Fruit fly (Drosophila melanogaster) whole organism, wandering third instar larva: ENCODE results near the gene NimB1.

Experiments used
- CG32264 ChIP-seq: fragments of 200-800 bp; sonication (Bioruptor generic); optimal IDR thresholded peaks from 2 replicates; lab custom pipeline; 2016; ENCODE audit warnings: missing biosample characterization, missing genetic modification characterization
- CG9705 ChIP-seq: fragments of 200-800 bp; sonication (Bioruptor generic); optimal IDR thresholded peaks from 2 replicates; lab custom pipeline; 2018; ENCODE audit warnings: missing biosample characterization, mild to moderate bottlenecking, missing genetic modification characterization
- CrebA ChIP-seq: fragments of 200-800 bp; sonication (Bioruptor generic); optimal IDR thresholded peaks from 2 replicates; lab custom pipeline; 2016; ENCODE audit warnings: missing biosample characterization, mild to moderate bottlenecking, missing genetic modification characterization, borderline replicate concordance
- Dif ChIP-seq: fragments of 200-275, 200-300 bp; sonication (Bioruptor generic); optimal IDR thresholded peaks from 2 replicates; lab custom pipeline; 2018; ENCODE audit warnings: missing biosample characterization, missing genetic modification characterization; ENCODE audit not compliant: partially characterized antibody
- GATAd ChIP-seq: sonication (Bioruptor generic); optimal IDR thresholded peaks from 2 replicates; lab custom pipeline; 2016; ENCODE audit warnings: missing biosample characterization, missing genetic modification characterization
- Hnf4 ChIP-seq: fragments of 200-800 bp; sonication (Bioruptor generic); optimal IDR thresholded peaks from 2 replicates; lab custom pipeline; 2016; ENCODE audit warnings: missing biosample characterization, mild to moderate bottlenecking, missing genetic modification characterization
- Jra ChIP-seq: sonication (Bioruptor generic); optimal IDR thresholded peaks from 2 replicates; lab custom pipeline; 2016; ENCODE audit warnings: missing biosample characterization, missing genetic modification characterization
- Mio ChIP-seq: sonication (Bioruptor generic); optimal IDR thresholded peaks from 2 replicates; lab custom pipeline; 2016; ENCODE audit warnings: missing biosample characterization, missing genetic modification characterization
- N ChIP-seq: fragments of >200 bp; optimal IDR thresholded peaks from 2 replicates; lab custom pipeline; 2018; ENCODE audit warnings: missing biosample characterization, missing external identifiers, missing genetic modification characterization
- Rel ChIP-seq, 2 experiments: fragments of 200-800 bp; sonication (Bioruptor generic) in 1 of 2; optimal IDR thresholded peaks; 2 replicates in 1 of 2; 3 replicates in 1 of 2; lab custom pipeline; 2016 to 2019; ENCODE audit warnings: mild to moderate bottlenecking in 2 of 2, missing biosample characterization in 2 of 2, missing genetic modification characterization in 2 of 2, moderate library complexity in 1 of 2
- Sp1 ChIP-seq: fragments of 200-800 bp; sonication (Bioruptor generic); optimal IDR thresholded peaks from 3 replicates; lab custom pipeline; 2019; ENCODE audit warnings: missing biosample characterization, mild to moderate bottlenecking, missing genetic modification characterization, moderate library complexity
- br ChIP-seq: fragments of 200-800 bp; sonication (Bioruptor generic); optimal IDR thresholded peaks from 2 replicates; lab custom pipeline; 2016; ENCODE audit warnings: missing biosample characterization, missing genetic modification characterization
- brk ChIP-seq: fragments of 200-800 bp; sonication (Bioruptor generic); optimal IDR thresholded peaks from 2 replicates; lab custom pipeline; 2016; ENCODE audit warnings: missing biosample characterization, mild to moderate bottlenecking, missing genetic modification characterization
- dl ChIP-seq, 2 experiments: fragments of 175-275, 200-275 bp in 1 of 2; fragments of 200-275 bp in 1 of 2; sonication (Bioruptor generic); optimal IDR thresholded peaks; lab custom pipeline; 2018; ENCODE audit warnings: mild to moderate bottlenecking in 2 of 2, missing biosample characterization in 2 of 2, missing genetic modification characterization in 2 of 2, moderate library complexity in 2 of 2; ENCODE audit not compliant: partially characterized antibody in 2 of 2, insufficient read depth in 1 of 2
- dmrt93B ChIP-seq: fragments of 200-800 bp; sonication (Bioruptor generic); optimal IDR thresholded peaks from 2 replicates; lab custom pipeline; 2018; ENCODE audit warnings: missing biosample characterization, mild to moderate bottlenecking, missing genetic modification characterization
- dsf ChIP-seq: sonication (Bioruptor generic); optimal IDR thresholded peaks from 2 replicates; lab custom pipeline; 2016; ENCODE audit warnings: missing biosample characterization, missing genetic modification characterization, borderline replicate concordance
- ey ChIP-seq: fragments of 200-800 bp; sonication (Bioruptor generic); optimal IDR thresholded peaks from 2 replicates; lab custom pipeline; 2016; ENCODE audit warnings: missing biosample characterization, missing genetic modification characterization
- foxo ChIP-seq, 2 experiments: fragments of 200-800 bp; sonication (Bioruptor generic); optimal IDR thresholded peaks; 2 replicates in 1 of 2; 3 replicates in 1 of 2; lab custom pipeline; 2016 to 2017; ENCODE audit warnings: missing biosample characterization in 2 of 2, missing genetic modification characterization in 2 of 2
- h ChIP-seq: fragments of 200-800 bp; sonication (Bioruptor generic); optimal IDR thresholded peaks from 3 replicates; lab custom pipeline; 2016; ENCODE audit warnings: missing biosample characterization, mild to moderate bottlenecking, missing genetic modification characterization
- jim ChIP-seq: fragments of 175-275, 200-325 bp; sonication (Bioruptor generic); optimal IDR thresholded peaks from 2 replicates; lab custom pipeline; 2016; ENCODE audit warnings: missing biosample characterization, mild to moderate bottlenecking, missing genetic modification characterization
- lola ChIP-seq: fragments of >200 bp; optimal IDR thresholded peaks from 2 replicates; lab custom pipeline; 2017; ENCODE audit warnings: missing biosample characterization, missing genetic modification characterization
- psq ChIP-seq: fragments of 200-800 bp; sonication (Bioruptor generic); optimal IDR thresholded peaks from 3 replicates; lab custom pipeline; 2017; ENCODE audit warnings: missing biosample characterization, mild to moderate bottlenecking, missing genetic modification characterization, moderate library complexity
- rgr ChIP-seq: fragments of 200-800 bp; sonication (Bioruptor generic); optimal IDR thresholded peaks from 3 replicates; lab custom pipeline; 2016; ENCODE audit warnings: missing biosample characterization, mild to moderate bottlenecking, missing genetic modification characterization
- sage ChIP-seq: fragments of 200-800 bp; sonication (Bioruptor generic); optimal IDR thresholded peaks from 2 replicates; lab custom pipeline; 2016; ENCODE audit warnings: missing biosample characterization, mild to moderate bottlenecking, missing genetic modification characterization
- sv ChIP-seq: fragments of 200-800 bp; sonication (Bioruptor generic); optimal IDR thresholded peaks from 3 replicates; lab custom pipeline; 2016; ENCODE audit warnings: missing biosample characterization, missing genetic modification characterization
- tai ChIP-seq: sonication (Bioruptor generic); optimal IDR thresholded peaks from 2 replicates; lab custom pipeline; 2016; ENCODE audit warnings: missing biosample characterization, missing genetic modification characterization
- usp ChIP-seq: fragments of >200 bp; optimal IDR thresholded peaks from 2 replicates; lab custom pipeline; 2017; ENCODE audit warnings: missing biosample characterization, missing genetic modification characterization
- woc ChIP-seq: sonication (Bioruptor generic); optimal IDR thresholded peaks from 2 replicates; lab custom pipeline; 2016; ENCODE audit warnings: missing biosample characterization, mild to moderate bottlenecking, missing genetic modification characterization

NimB1 gene

DNA sequence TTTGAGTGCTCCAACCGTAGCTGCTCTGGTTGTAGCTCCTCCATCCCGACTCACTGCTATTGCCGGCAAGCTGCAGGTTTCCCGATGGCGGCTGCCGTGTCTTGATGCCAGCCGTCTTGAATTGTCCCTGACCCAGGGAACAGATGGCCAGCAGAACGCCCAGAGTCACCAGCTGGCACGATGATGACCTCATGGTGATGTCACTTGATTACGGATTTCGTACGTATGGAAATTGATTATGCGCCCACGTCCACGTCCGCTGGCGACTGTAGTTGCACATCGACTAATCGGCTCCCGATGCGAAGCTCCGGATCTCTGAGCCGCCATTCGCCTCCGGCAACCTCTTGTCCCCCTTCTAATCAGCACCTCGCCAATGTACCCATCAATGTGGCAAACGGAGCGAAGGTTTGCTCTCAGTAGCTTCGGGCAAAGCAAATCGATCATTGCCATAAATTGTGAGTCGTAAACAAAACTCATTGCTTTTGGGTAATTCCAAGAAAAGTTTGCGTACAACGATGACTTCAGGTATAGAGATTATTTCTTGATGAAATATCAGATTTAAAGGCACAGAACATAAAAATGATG is 3.5 kb downstream of the NimB1 start, which contains the start of gene NimB2:
TSS of gene NimB2 (minus strand) at position 287 of the 585 bp plus-strand sequence.
- TF ChIP-seq Mio (GFP tag; lab: Kevin White, UChicago) = no peak
- no peak for TF ChIP-seq dmrt93B (GFP tag; lab: Kevin White, UChicago)
- no peak for TF ChIP-seq Hnf4 (GFP tag; lab: Kevin White, UChicago)
- TF ChIP-seq brk (GFP tag; lab: Kevin White, UChicago) = no peak
- no peak for TF ChIP-seq Rel (GFP tag; optimal IDR thresholded peaks at IDR 0.05; lab: Kevin White, UChicago)
- TF ChIP-seq Rel (tag; optimal IDR thresholded peaks at IDR 0.05; lab: Kevin White, UChicago) = peak; percentile 42

DNA sequence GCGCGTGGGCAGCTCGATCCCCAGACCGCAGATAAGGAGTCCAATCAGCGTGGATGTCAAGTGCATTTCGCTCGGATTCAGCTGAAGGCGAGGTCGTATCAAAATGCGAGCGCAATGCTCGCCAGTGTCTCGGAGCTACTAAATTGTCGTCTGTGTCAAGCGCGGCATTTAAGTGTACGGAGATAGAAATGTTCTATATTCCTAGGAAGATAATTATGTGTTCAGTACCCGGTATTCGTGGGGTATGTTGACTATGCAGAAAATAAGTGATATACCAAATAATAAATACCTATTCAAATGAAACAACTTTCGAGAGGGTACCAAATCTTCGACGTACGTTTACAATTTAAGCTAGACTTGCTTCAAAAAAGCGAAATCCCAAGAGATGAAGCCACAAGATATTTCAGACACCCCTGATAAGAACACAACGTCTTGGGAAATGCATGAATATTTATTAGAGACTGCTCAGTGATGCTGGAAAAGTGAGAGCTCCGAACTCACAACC is 4.6 kb downstream of the NimB1 start, which contains the start of gene NimB3:
TSS of gene NimB3 (minus strand) at position 140 of the 505 bp plus-strand sequence.
- no peak for TF ChIP-seq usp
- TF ChIP-seq Rel (GFP tag; optimal IDR thresholded peaks at IDR 0.05; lab: Kevin White, UChicago) = no peak
- TF ChIP-seq Rel (tag; optimal IDR thresholded peaks at IDR 0.05; lab: Kevin White, UChicago) = peak; percentile 93
- peak; percentile 9 for TF ChIP-seq woc
- peak; percentile 60 for TF ChIP-seq br (GFP tag; lab: Kevin White, UChicago)
- peak; percentile 41 for TF ChIP-seq h (GFP tag; lab: Kevin White, UChicago)
- TF ChIP-seq jim (GFP tag; lab: Kevin White, UChicago) = no peak

- TF ChIP-seq sv (GFP tag; lab: Kevin White, UChicago) (no peak), lola (GFP tag; lab: Kevin White, UChicago) (no peak), psq (GFP tag; lab: Kevin White, UChicago) (no peak), Sp1 (GFP tag; lab: Kevin White, UChicago) (no peak), dmrt93B (GFP tag; lab: Kevin White, UChicago) (no peak), jim (GFP tag; lab: Kevin White, UChicago) (no peak), N (no peak), Dif (GFP tag; lab: Kevin White, UChicago) (no peak), tai (GFP tag; lab: Kevin White, UChicago) (no peak), foxo (GFP tag; optimal IDR thresholded peaks at IDR 0.05; lab: Kevin White, UChicago) (no peak), CG32264 (GFP tag; lab: Kevin White, UChicago) (no peak), dsf (GFP tag; lab: Kevin White, UChicago) (no peak), sage (GFP tag; lab: Kevin White, UChicago) (no peak), CrebA (no peak), CG9705 (GFP tag; lab: Kevin White, UChicago) (no peak), ey (GFP tag; lab: Kevin White, UChicago) (no peak), Jra (GFP tag; lab: Kevin White, UChicago) (no peak), br (GFP tag; lab: Kevin White, UChicago) (no peak), usp (no peak), brk (GFP tag; lab: Kevin White, UChicago) (no peak)
These were observed 6.6 kb downstream of the NimB1 start, which contains the start of the genes NimB4 and NimB5 for dm6 chr2L:13969876-13970275. Gene NimB4 (minus strand): TSS chr2L:13969976. Gene NimB5 (plus strand): TSS chr2L:13970177.

- TF ChIP-seq sv (GFP tag; lab: Kevin White, UChicago) = no peak
- TF ChIP-seq dl (GFP tag; optimal IDR thresholded peaks at IDR 0.05; lab: Kevin White, UChicago; ENCODE audit: insufficient read depth in 1 of 2, partially characterized antibody in 2 of 2) = no peak
- TF ChIP-seq jim (GFP tag; lab: Kevin White, UChicago) = no peak
- TF ChIP-seq GATAd = no peak
- no peak for TF ChIP-seq dmrt93B (GFP tag; lab: Kevin White, UChicago)
- TF ChIP-seq usp = no peak
These were observed 9.5 kb downstream of the NimB1 start, which contains the start of gene He for dm6 chr2L:13972847-13973246. Gene He (minus strand): TSS chr2L:13972947.

- TF ChIP-seq CrebA = no peak
These were observed 13.4 kb downstream of the NimB1 start, which contains the start of gene NimC1 for dm6 chr2L:13976669-13977068. Gene NimC1 (minus strand): TSS chr2L:13976769.

DNA sequence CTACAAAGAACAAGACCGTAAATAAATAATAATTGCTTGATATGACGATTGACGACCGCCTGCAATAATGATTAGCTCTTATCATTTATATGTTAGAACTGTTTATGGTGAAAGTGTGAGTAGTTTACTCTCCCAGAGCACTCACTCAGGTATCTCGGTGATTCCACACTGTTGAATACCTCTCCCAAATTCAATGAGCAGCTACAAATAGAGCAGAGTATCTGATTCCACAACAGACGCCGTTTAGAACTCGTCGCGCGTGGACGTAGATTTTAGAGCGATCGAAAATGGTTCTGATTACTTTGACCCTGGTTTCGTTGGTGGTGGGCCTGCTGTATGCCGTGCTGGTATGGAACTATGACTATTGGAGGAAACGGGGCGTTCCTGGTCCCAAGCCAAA is 13.8 kb downstream of the NimB1 start, which contains the start of gene Cyp28a5:
TSS of gene Cyp28a5 (plus strand) at position 230 of the 400 bp plus-strand sequence.
- TF ChIP-seq GATAd = no peak
- TF ChIP-seq Jra (GFP tag; lab: Kevin White, UChicago) = no peak
- TF ChIP-seq dmrt93B (GFP tag; lab: Kevin White, UChicago) = no peak
- TF ChIP-seq jim (GFP tag; lab: Kevin White, UChicago) = no peak
- no peak for TF ChIP-seq rgr (GFP tag; lab: Kevin White, UChicago)
- no peak for TF ChIP-seq dsf (GFP tag; lab: Kevin White, UChicago)
- no peak for TF ChIP-seq CrebA
- no peak for TF ChIP-seq CG9705 (GFP tag; lab: Kevin White, UChicago)
- TF ChIP-seq Sp1 (GFP tag; lab: Kevin White, UChicago) = no peak
- TF ChIP-seq ey (GFP tag; lab: Kevin White, UChicago) = no peak
- TF ChIP-seq tai (GFP tag; lab: Kevin White, UChicago) = no peak
- TF ChIP-seq h (GFP tag; lab: Kevin White, UChicago) = no peak
- TF ChIP-seq sv (GFP tag; lab: Kevin White, UChicago) = no peak
